Worm (Caenorhabditis elegans): Measurements from ENCODE around the gene pcm-1.
A peak's percentile ranks its signal among the peaks of the same experiment; 100 is the strongest.

- TF ChIP-seq lsy-2 (tag; optimal IDR thresholded peaks at IDR 0.05) (peak; percentile 73 to 91), nhr-12 (tag; optimal IDR thresholded peaks at IDR 0.05) (peak; percentile 10), nhr-129 (tag; optimal IDR thresholded peaks at IDR 0.05) (peak; percentile 96), ztf-11 (tag; optimal IDR thresholded peaks at IDR 0.05) (no peak), nhr-77 (tag; optimal IDR thresholded peaks at IDR 0.05) (peak; percentile 71), fos-1 (tag; optimal IDR thresholded peaks at IDR 0.05) (no peak), blmp-1 (tag; optimal IDR thresholded peaks at IDR 0.05; ENCODE audit: insufficient read depth) (peak; percentile 100), ZK546.5 (tag; optimal IDR thresholded peaks at IDR 0.05) (no peak), ztf-4 (tag; optimal IDR thresholded peaks at IDR 0.05) (peak; percentile 97), zag-1 (tag; optimal IDR thresholded peaks at IDR 0.05) (no peak), mbf-1 (tag; optimal IDR thresholded peaks at IDR 0.05) (no peak)
Measured at ce11 chrV:6000368-6000802, 36.7 kb upstream of the pcm-1 start.
